Fruit fly (Drosophila melanogaster) whole organism, embryonic: ENCODE results near the gene Eig71Ec.
A peak's percentile ranks its signal among the peaks of the same experiment; 100 is the strongest.

Experiments
- CG10209 ChIP-seq: fragments of 200-800 bp; sonication (Bioruptor generic); optimal IDR thresholded peaks from 3 replicates; lab custom pipeline; 2017; ENCODE audit warnings: missing biosample characterization, mild to moderate bottlenecking, missing genetic modification characterization, missing genetic modification reagents
- CG1024 ChIP-seq: fragments of 200-800 bp; sonication (Bioruptor generic); IDR thresholded peaks from 2 replicates; pipeline ENCODE4 v1.3.6; 2022; ENCODE audit warnings: missing biosample characterization, missing genetic modification characterization
- CG11398 ChIP-seq: fragments of 200-800 bp; sonication (Bioruptor generic); optimal IDR thresholded peaks from 2 replicates; lab custom pipeline; 2016; ENCODE audit warnings: missing biosample characterization, missing genetic modification characterization
- CG15601 ChIP-seq: fragments of 200-800 bp; sonication (Bioruptor generic); optimal IDR thresholded peaks from 3 replicates; lab custom pipeline; 2019; ENCODE audit warnings: missing biosample characterization, mild to moderate bottlenecking, missing genetic modification characterization, moderate library complexity
- CG17912 ChIP-seq: fragments of 200-800 bp; sonication (Bioruptor generic); optimal IDR thresholded peaks from 2 replicates; lab custom pipeline; 2018; ENCODE audit warnings: missing biosample characterization, mild to moderate bottlenecking, missing genetic modification characterization
- CG2116 ChIP-seq: fragments of 200-800 bp; sonication (Bioruptor generic); optimal IDR thresholded peaks from 3 replicates; lab custom pipeline; 2018; ENCODE audit warnings: missing biosample characterization, mild to moderate bottlenecking, missing genetic modification characterization
- CG2129 ChIP-seq: fragments of 200-800 bp; sonication (Bioruptor generic); IDR thresholded peaks from 2 replicates; pipeline ENCODE4 v1.3.6; 2022; ENCODE audit warnings: missing biosample characterization, missing genetic modification characterization; ENCODE audit not compliant: partially characterized antibody
- CG2889 ChIP-seq: fragments of 200-800 bp; sonication (Bioruptor generic); IDR thresholded peaks from 3 replicates; pipeline ENCODE4 v1.3.6; 2022; ENCODE audit warnings: missing biosample characterization, missing genetic modification characterization
- CG30020 ChIP-seq: fragments of 200-800 bp; optimal IDR thresholded peaks from 2 replicates; lab custom pipeline; 2019; ENCODE audit warnings: missing biosample characterization, mild to moderate bottlenecking, missing genetic modification characterization, moderate library complexity
- CG30431 ChIP-seq: fragments of 200-800 bp; sonication (Bioruptor generic); optimal IDR thresholded peaks from 2 replicates; lab custom pipeline; 2017; ENCODE audit warnings: missing biosample characterization, missing genetic modification characterization
- CG31365 ChIP-seq: fragments of 200-800 bp; sonication (Bioruptor generic); optimal IDR thresholded peaks from 2 replicates; lab custom pipeline; 2018; ENCODE audit warnings: missing biosample characterization, mild to moderate bottlenecking, missing genetic modification characterization
- CG32767 ChIP-seq: fragments of 200-800 bp; sonication (Bioruptor generic); IDR thresholded peaks from 2 replicates; pipeline ENCODE4 v1.3.6; 2022; ENCODE audit warnings: missing biosample characterization, missing genetic modification characterization
- CG4707 ChIP-seq: fragments of 200-800 bp; sonication (Bioruptor generic); optimal IDR thresholded peaks from 2 replicates; lab custom pipeline; 2018; ENCODE audit warnings: missing biosample characterization, mild to moderate bottlenecking, missing genetic modification characterization, moderate library complexity
- CG5953 ChIP-seq: fragments of 200-800 bp; sonication (Bioruptor generic); IDR thresholded peaks from 2 replicates; pipeline ENCODE4 v1.3.6; 2022; ENCODE audit warnings: missing biosample characterization, missing genetic modification characterization
- CG8359 ChIP-seq: fragments of 200-800 bp; sonication (Bioruptor generic); optimal IDR thresholded peaks from 2 replicates; lab custom pipeline; 2017; ENCODE audit warnings: missing biosample characterization, mild to moderate bottlenecking, missing genetic modification characterization, borderline replicate concordance
- CG9215 ChIP-seq: fragments of 200-800 bp; sonication (Bioruptor generic); IDR thresholded peaks from 2 replicates; pipeline ENCODE4 v1.3.6; 2022; ENCODE audit warnings: missing biosample characterization, missing genetic modification characterization
- CG9876 ChIP-seq: fragments of 200-800 bp; sonication (Bioruptor generic); optimal IDR thresholded peaks from 2 replicates; lab custom pipeline; 2016; ENCODE audit warnings: missing biosample characterization, missing genetic modification characterization
- Camta ChIP-seq: fragments of 200-800 bp; sonication (Bioruptor generic); optimal IDR thresholded peaks from 2 replicates; lab custom pipeline; 2016; ENCODE audit warnings: missing biosample characterization, missing genetic modification characterization
- D19A ChIP-seq: fragments of 200-800 bp; optimal IDR thresholded peaks from 3 replicates; lab custom pipeline; 2019; ENCODE audit warnings: missing biosample characterization, mild to moderate bottlenecking, missing genetic modification characterization, moderate library complexity
- Doc3 ChIP-seq: fragments of 200-800 bp; sonication (Bioruptor generic); IDR thresholded peaks from 3 replicates; pipeline ENCODE4 v1.3.6; 2022; ENCODE audit warnings: missing biosample characterization, missing genetic modification characterization; ENCODE audit not compliant: partially characterized antibody
- Dref ChIP-seq: fragments of 200-800 bp; sonication (Bioruptor generic); IDR thresholded peaks from 2 replicates; pipeline ENCODE4 v1.3.6; 2022; ENCODE audit warnings: missing biosample characterization, missing genetic modification characterization
- ERR ChIP-seq: fragments of 200-800 bp; sonication (Bioruptor generic); optimal IDR thresholded peaks from 2 replicates; lab custom pipeline; 2016; ENCODE audit warnings: missing biosample characterization, missing genetic modification characterization
- Ets65A ChIP-seq: fragments of 200-800 bp; sonication (Bioruptor generic); peaks from one replicate; lab custom pipeline; 2016; ENCODE audit warnings: missing biosample characterization, missing genetic modification characterization
- Hand ChIP-seq: fragments of 200-800 bp; sonication (Bioruptor generic); optimal IDR thresholded peaks from 2 replicates; lab custom pipeline; 2017; ENCODE audit warnings: mild to moderate bottlenecking, missing biosample characterization, missing genetic modification reagents, missing genetic modification characterization
- Lpt ChIP-seq: fragments of >200 bp; optimal IDR thresholded peaks from 2 replicates; lab custom pipeline; 2018; ENCODE audit warnings: missing biosample characterization, missing genetic modification characterization
- Neu2 ChIP-seq: fragments of 200-800 bp; sonication (Bioruptor generic); optimal IDR thresholded peaks from 3 replicates; lab custom pipeline; 2016; ENCODE audit warnings: missing biosample characterization, missing genetic modification characterization, borderline replicate concordance
- Trl ChIP-seq, 3 experiments: fragments of >200 bp in 2 of 3; fragments of 200-800 bp in 1 of 3; sonication (Bioruptor generic) in 1 of 3; optimal IDR thresholded peaks; 2 replicates in 1 of 3; 3 replicates in 2 of 3; lab custom pipeline; 2016 to 2017; ENCODE audit warnings: missing biosample characterization in 1 of 3, missing genetic modification characterization in 1 of 3
- ara ChIP-seq: fragments of 200-800 bp; sonication (Bioruptor generic); IDR thresholded peaks from 2 replicates; pipeline ENCODE4 v1.3.6; 2022; ENCODE audit warnings: missing biosample characterization, missing genetic modification characterization
- cg ChIP-seq: fragments of 200-800 bp; sonication (Bioruptor generic); optimal IDR thresholded peaks from 3 replicates; lab custom pipeline; 2019; ENCODE audit warnings: missing biosample characterization, mild to moderate bottlenecking, missing genetic modification characterization, moderate library complexity
- chinmo ChIP-seq: fragments of 200-800 bp; sonication (Bioruptor generic); IDR thresholded peaks from 4 replicates; pipeline ENCODE4 v1.3.6; 2022; ENCODE audit warnings: missing biosample characterization, missing genetic modification characterization; ENCODE audit not compliant: partially characterized antibody
- croc ChIP-seq: fragments of 200-800 bp; sonication (Bioruptor generic); conservative IDR thresholded peaks from 3 replicates; pipeline ENCODE4 v1.3.6; 2022; ENCODE audit warnings: missing biosample characterization, missing genetic modification characterization
- dpn ChIP-seq, 2 experiments: fragments of 200-800 bp; sonication (Bioruptor generic); optimal IDR thresholded peaks; 3 replicates each; lab custom pipeline; 2016; ENCODE audit warnings: missing biosample characterization in 2 of 2, missing genetic modification characterization in 2 of 2
- ems ChIP-seq: fragments of 200-800 bp; sonication (Bioruptor generic); optimal IDR thresholded peaks from 3 replicates; lab custom pipeline; 2016; ENCODE audit warnings: missing biosample characterization, missing genetic modification characterization
- eyg ChIP-seq: fragments of 200-800 bp; sonication (Bioruptor generic); optimal IDR thresholded peaks from 3 replicates; lab custom pipeline; 2016; ENCODE audit warnings: missing biosample characterization, missing genetic modification characterization
- fd3F ChIP-seq: fragments of 200-800 bp; sonication (Bioruptor generic); optimal IDR thresholded peaks from 2 replicates; lab custom pipeline; 2018; ENCODE audit warnings: missing biosample characterization, mild to moderate bottlenecking, missing genetic modification characterization, moderate library complexity
- fd64A ChIP-seq: fragments of 200-800 bp; sonication (Bioruptor generic); optimal IDR thresholded peaks from 3 replicates; lab custom pipeline; 2018; ENCODE audit warnings: missing biosample characterization, mild to moderate bottlenecking, missing genetic modification characterization
- gro ChIP-seq: fragments of 200-800 bp; sonication (Bioruptor generic); optimal IDR thresholded peaks from 2 replicates; lab custom pipeline; 2016; ENCODE audit warnings: missing biosample characterization, missing genetic modification characterization
- ham ChIP-seq: fragments of 200-800 bp; sonication (Bioruptor generic); IDR thresholded peaks from 2 replicates; pipeline ENCODE4 v1.3.6; 2022; ENCODE audit warnings: missing biosample characterization, missing genetic modification characterization
- nau ChIP-seq: fragments of 200-800 bp; sonication (Bioruptor generic); optimal IDR thresholded peaks from 3 replicates; lab custom pipeline; 2017; ENCODE audit warnings: missing biosample characterization, mild to moderate bottlenecking, missing genetic modification characterization, missing genetic modification reagents
- onecut ChIP-seq: fragments of 200-800 bp; sonication (Bioruptor generic); IDR thresholded peaks from 2 replicates; pipeline ENCODE4 v1.3.6; 2022; ENCODE audit warnings: missing biosample characterization, missing genetic modification characterization
- otp ChIP-seq: fragments of 200-800 bp; sonication (Bioruptor generic); IDR thresholded peaks from 3 replicates; pipeline ENCODE4, ENCODE4 v1.3.6; 2022; ENCODE audit warnings: missing biosample characterization, missing genetic modification characterization
- pan ChIP-seq, 4 experiments: fragments of >200 bp in 3 of 4; fragments of 200-800 bp in 1 of 4; sonication (Bioruptor generic) in 1 of 4; optimal IDR thresholded peaks in 3 of 4; IDR thresholded peaks in 1 of 4; 2 replicates each; pipeline versions ENCODE4 v1.3.6 to Lab custom; 2017 to 2022; ENCODE audit warnings: missing biosample characterization in 2 of 4, missing genetic modification characterization in 2 of 4, mixed read lengths in 1 of 4
- ranshi ChIP-seq: fragments of 200-800 bp; sonication (Bioruptor generic); IDR thresholded peaks from 2 replicates; pipeline ENCODE4 v1.3.6; 2022; ENCODE audit warnings: missing biosample characterization, missing genetic modification characterization
- rib ChIP-seq: fragments of 200-800 bp; sonication (Bioruptor generic); IDR thresholded peaks from 2 replicates; pipeline ENCODE4 v1.3.6; 2022; ENCODE audit warnings: missing biosample characterization, missing genetic modification characterization
- row ChIP-seq: fragments of 200-800 bp; sonication (Bioruptor generic); IDR thresholded peaks from 3 replicates; pipeline ENCODE4 v1.3.6; 2022; ENCODE audit warnings: missing biosample characterization, missing genetic modification characterization
- run ChIP-seq: fragments of 200-800 bp; sonication (Bioruptor generic); optimal IDR thresholded peaks from 3 replicates; lab custom pipeline; 2018; ENCODE audit warnings: missing biosample characterization, mild to moderate bottlenecking, missing genetic modification characterization
- schlank ChIP-seq: fragments of 200-800 bp; sonication (Bioruptor generic); optimal IDR thresholded peaks from 2 replicates; lab custom pipeline; 2018; ENCODE audit warnings: missing biosample characterization, mild to moderate bottlenecking, missing genetic modification characterization
- scrt ChIP-seq: fragments of 200-800 bp; sonication (Bioruptor generic); optimal IDR thresholded peaks from 2 replicates; lab custom pipeline; 2018; ENCODE audit warnings: missing biosample characterization, mild to moderate bottlenecking, missing genetic modification characterization, moderate library complexity
- sim ChIP-seq: fragments of 200-800 bp; sonication (Bioruptor generic); IDR thresholded peaks from 2 replicates; pipeline ENCODE4 v1.3.6; 2022; ENCODE audit warnings: missing biosample characterization, missing genetic modification characterization
- vfl ChIP-seq: fragments of 200-800 bp; sonication (Bioruptor generic); optimal IDR thresholded peaks from 2 replicates; lab custom pipeline; 2016; ENCODE audit warnings: missing biosample characterization, missing genetic modification characterization
- yki ChIP-seq: fragments of >200 bp; optimal IDR thresholded peaks from 3 replicates; lab custom pipeline; 2018

Gene Eig71Ec

dm6 chr3L:15675111-15675510, 23.1 kb upstream of the Eig71Ec start (continued):
- TF ChIP-seq CG4707 (GFP tag; lab: Kevin White, UChicago) (no peak), fd64A (GFP tag; lab: Kevin White, UChicago) (peak; percentile 56), scrt (GFP tag; lab: Kevin White, UChicago) (no peak), nau (GFP tag; lab: Kevin White, UChicago) (peak; percentile 67), yki (lab: Kevin White, UChicago) (no peak), rib (GFP tag; lab: Robert Waterston, UW) (no peak), Doc3 (GFP tag; lab: Robert Waterston, UW) (no peak), CG9876 (GFP tag; lab: Kevin White, UChicago) (no peak), onecut (GFP tag; lab: Robert Waterston, UW) (0 out of 2 replicates have a peak, but pooled peaks have one; percentile 22), CG30431 (GFP tag; lab: Kevin White, UChicago) (peak; percentile 77), gro (GFP tag; lab: Kevin White, UChicago) (no peak), CG30020 (peak; percentile 17), ham (GFP tag; lab: Robert Waterston, UW) (no peak), chinmo (GFP tag; lab: Robert Waterston, UW) (no peak), CG9215 (GFP tag; lab: Robert Waterston, UW) (0 out of 2 replicates have a peak, but pooled peaks have one; percentile 13), D19A (tag; lab: Kevin White, UChicago) (peak; percentile 79), Hand (GFP tag; lab: Kevin White, UChicago) (no peak), CG8359 (GFP tag; lab: Kevin White, UChicago) (peak; percentile 59), CG1024 (peak; percentile 42), ems (GFP tag; lab: Kevin White, UChicago) (peak; percentile 28), vfl (GFP tag; lab: Kevin White, UChicago) (no peak), cg (GFP tag; lab: Kevin White, UChicago) (no peak), CG11398 (GFP tag; lab: Kevin White, UChicago) (no peak), otp (peak; percentile 79; the same call in 2 of the 3 replicates), CG32767 (GFP tag; lab: Robert Waterston, UW) (no peak), pan (optimal IDR thresholded peaks at IDR 0.05; lab: Kevin White, UChicago) (no peak), pan (GFP tag; optimal IDR thresholded peaks at IDR 0.05 in 1 of 2, IDR thresholded peaks at IDR 0.05 in 1 of 2) (peak in 1 of 2 experiments; percentile 12), Dref (no peak), row (peak; percentile 75), sim (peak; percentile 59), CG15601 (peak; percentile 81), run (tag; lab: Kevin White, UChicago) (no peak), Camta (GFP tag; lab: Kevin White, UChicago) (peak; percentile 63), schlank (tag; lab: Kevin White, UChicago) (no peak), CG17912 (GFP tag; lab: Kevin White, UChicago) (no peak), CG2889 (GFP tag; lab: Robert Waterston, UW) (no peak), CG5953 (GFP tag; lab: Robert Waterston, UW) (no peak), ERR (no peak), fd3F (no peak), Trl (optimal IDR thresholded peaks at IDR 0.05; lab: Kevin White, UChicago) (no peak), Trl (GFP tag; optimal IDR thresholded peaks at IDR 0.05; lab: Kevin White, UChicago) (peak; percentile 70), dpn (GFP tag; optimal IDR thresholded peaks at IDR 0.05; lab: Kevin White, UChicago) (peak; percentile 48 to 53), CG2129 (GFP tag; lab: Robert Waterston, UW) (no peak), Ets65A (peak; percentile 94), ranshi (GFP tag; lab: Robert Waterston, UW) (peak; percentile 12; the same call in 1 of the 2 replicates), ara (GFP tag; lab: Robert Waterston, UW) (peak; percentile 80; the same call in 1 of the 2 replicates), croc (GFP tag; lab: Robert Waterston, UW) (peak; percentile 72), eyg (GFP tag; lab: Kevin White, UChicago) (no peak), CG31365 (tag; lab: Kevin White, UChicago) (no peak), CG10209 (GFP tag; lab: Kevin White, UChicago) (peak; percentile 65), CG2116 (GFP tag; lab: Kevin White, UChicago) (no peak), Lpt (no peak), Neu2 (no peak)
